Worm (Caenorhabditis elegans) whole organism, L3 larva: Measurements from ENCODE around the gene C17G1.2.

Experiments used
- R02D3.7 ChIP-seq: fragments of 150-350 bp; optimal IDR thresholded peaks from 2 replicates; lab custom pipeline; 2014; ENCODE audit warnings: missing biosample characterization, missing genetic modification characterization
- ZK546.5 ChIP-seq: sonication (generic microtip); optimal IDR thresholded peaks from 2 replicates; lab custom pipeline; 2017; ENCODE audit warnings: missing biosample characterization, missing genetic modification characterization
- aly-2 ChIP-seq: fragments of 150-350 bp; optimal IDR thresholded peaks from 2 replicates; lab custom pipeline; 2014; ENCODE audit warnings: missing biosample characterization, missing genetic modification characterization
- ama-1 ChIP-seq: fragments of 150-350 bp; optimal IDR thresholded peaks from 2 replicates; lab custom pipeline; 2018
- ceh-16 ChIP-seq: sonication (generic microtip); optimal IDR thresholded peaks from 2 replicates; lab custom pipeline; 2017; ENCODE audit warnings: missing biosample characterization, missing genetic modification characterization
- ceh-82 ChIP-seq: fragments of 150-350 bp; optimal IDR thresholded peaks from 2 replicates; lab custom pipeline; 2014; ENCODE audit warnings: missing biosample characterization, missing genetic modification characterization
- ceh-9 ChIP-seq: sonication (generic microtip); optimal IDR thresholded peaks from 2 replicates; lab custom pipeline; 2018; ENCODE audit warnings: missing biosample characterization, missing genetic modification characterization
- egl-5 ChIP-seq: fragments of 150-350 bp; optimal IDR thresholded peaks from 2 replicates; lab custom pipeline; 2017; ENCODE audit warnings: missing biosample characterization, missing genetic modification reagents, missing genetic modification characterization, inconsistent platforms
- elt-2 ChIP-seq: sonication (generic microtip); optimal IDR thresholded peaks from 2 replicates; lab custom pipeline; 2016; ENCODE audit warnings: missing genetic modification reagents, mild to moderate bottlenecking, missing genetic modification characterization, missing compliant biosample characterization
- elt-3 ChIP-seq, 3 experiments: fragments of 150-350 bp in 1 of 3; sonication (generic microtip) in 2 of 3; optimal IDR thresholded peaks; 2 replicates in 2 of 3; 4 replicates in 1 of 3; lab custom pipeline; 2014 to 2017; ENCODE audit warnings: missing biosample characterization in 3 of 3, missing genetic modification characterization in 3 of 3
- eor-1 ChIP-seq, 2 experiments: fragments of 150-350 bp; optimal IDR thresholded peaks; 2 replicates each; lab custom pipeline; 2014 to 2018; ENCODE audit warnings: missing biosample characterization in 2 of 2, missing genetic modification characterization in 2 of 2
- fkh-10 ChIP-seq: sonication (generic microtip); optimal IDR thresholded peaks from 2 replicates; lab custom pipeline; 2017; ENCODE audit warnings: missing biosample characterization, missing genetic modification reagents, missing genetic modification characterization
- fos-1 ChIP-seq: fragments of 150-350 bp; optimal IDR thresholded peaks from 2 replicates; lab custom pipeline; 2014; ENCODE audit warnings: missing biosample characterization, missing genetic modification characterization
- hmg-11 ChIP-seq: sonication (generic microtip); optimal IDR thresholded peaks from 2 replicates; lab custom pipeline; 2016; ENCODE audit warnings: missing genetic modification characterization, missing compliant biosample characterization
- lin-15B ChIP-seq: fragments of 150-350 bp; optimal IDR thresholded peaks from 2 replicates; lab custom pipeline; 2014; ENCODE audit warnings: missing biosample characterization, missing genetic modification characterization
- lin-39 ChIP-seq: fragments of 150-350 bp; optimal IDR thresholded peaks from 2 replicates; lab custom pipeline; 2018; ENCODE audit warnings: missing biosample characterization, missing genetic modification reagents, missing genetic modification characterization
- lsy-12 ChIP-seq: sonication (generic microtip); optimal IDR thresholded peaks from 2 replicates; lab custom pipeline; 2016; ENCODE audit warnings: mild to moderate bottlenecking, missing genetic modification characterization, missing compliant biosample characterization
- mml-1 ChIP-seq: fragments of 150-350 bp; sonication (generic microtip); optimal IDR thresholded peaks from 3 replicates; lab custom pipeline; 2014; ENCODE audit warnings: missing biosample characterization, missing genetic modification characterization
- nfya-1 ChIP-seq: sonication (generic microtip); optimal IDR thresholded peaks from 2 replicates; lab custom pipeline; 2017; ENCODE audit warnings: missing genetic modification characterization, mild to moderate bottlenecking, missing compliant biosample characterization, antibody characterized with exemption, moderate library complexity; ENCODE audit not compliant: insufficient read depth
- nhr-11 ChIP-seq: fragments of 150-350 bp; optimal IDR thresholded peaks from 2 replicates; lab custom pipeline; 2014; ENCODE audit warnings: missing biosample characterization, missing genetic modification characterization
- nhr-23 ChIP-seq: fragments of 150-350 bp; optimal IDR thresholded peaks from 2 replicates; lab custom pipeline; 2014; ENCODE audit warnings: missing biosample characterization, missing genetic modification reagents, missing genetic modification characterization
- nhr-25 ChIP-seq: sonication (generic microtip); optimal IDR thresholded peaks from 2 replicates; lab custom pipeline; 2017; ENCODE audit warnings: missing biosample characterization, missing genetic modification characterization
- nhr-28 ChIP-seq: fragments of 150-350 bp; optimal IDR thresholded peaks from 2 replicates; lab custom pipeline; 2014; ENCODE audit warnings: missing biosample characterization, missing genetic modification characterization
- nhr-43 ChIP-seq: sonication (generic microtip); optimal IDR thresholded peaks from 2 replicates; lab custom pipeline; 2016; ENCODE audit warnings: mild to moderate bottlenecking, missing genetic modification characterization, missing compliant biosample characterization; ENCODE audit not compliant: poor library complexity, severe bottlenecking
- nhr-67 ChIP-seq: fragments of 150-350 bp; optimal IDR thresholded peaks from 2 replicates; lab custom pipeline; 2014; ENCODE audit warnings: missing biosample characterization, missing genetic modification characterization
- nhr-77 ChIP-seq: fragments of 150-350 bp; optimal IDR thresholded peaks from 2 replicates; lab custom pipeline; 2014; ENCODE audit warnings: missing biosample characterization, missing genetic modification characterization
- pha-4 ChIP-seq: fragments of 150-350 bp; optimal IDR thresholded peaks from 2 replicates; lab custom pipeline; 2014; ENCODE audit warnings: missing biosample characterization, missing genetic modification reagents, missing genetic modification characterization
- pqm-1 ChIP-seq: fragments of 150-350 bp; optimal IDR thresholded peaks from 2 replicates; lab custom pipeline; 2017; ENCODE audit warnings: missing biosample characterization, missing genetic modification characterization, inconsistent platforms
- sea-2 ChIP-seq: fragments of 150-350 bp; sonication (generic microtip); optimal IDR thresholded peaks from 4 replicates; lab custom pipeline; 2014; ENCODE audit warnings: missing biosample characterization, missing genetic modification reagents, missing genetic modification characterization
- skn-1 ChIP-seq: fragments of 150-350 bp; optimal IDR thresholded peaks from 2 replicates; lab custom pipeline; 2014; ENCODE audit warnings: missing biosample characterization, missing genetic modification characterization
- unc-62 ChIP-seq: fragments of 150-350 bp; sonication (generic microtip); optimal IDR thresholded peaks from 4 replicates; lab custom pipeline; 2014; ENCODE audit warnings: missing biosample characterization, missing genetic modification reagents, missing genetic modification characterization
- ztf-11 ChIP-seq: fragments of 150-350 bp; optimal IDR thresholded peaks from 2 replicates; lab custom pipeline; 2014; ENCODE audit warnings: missing biosample characterization, missing genetic modification characterization
- ztf-4 ChIP-seq: fragments of 150-350 bp; optimal IDR thresholded peaks from 2 replicates; lab custom pipeline; 2014; ENCODE audit warnings: missing biosample characterization, missing genetic modification characterization

The C17G1.2 gene

DNA sequence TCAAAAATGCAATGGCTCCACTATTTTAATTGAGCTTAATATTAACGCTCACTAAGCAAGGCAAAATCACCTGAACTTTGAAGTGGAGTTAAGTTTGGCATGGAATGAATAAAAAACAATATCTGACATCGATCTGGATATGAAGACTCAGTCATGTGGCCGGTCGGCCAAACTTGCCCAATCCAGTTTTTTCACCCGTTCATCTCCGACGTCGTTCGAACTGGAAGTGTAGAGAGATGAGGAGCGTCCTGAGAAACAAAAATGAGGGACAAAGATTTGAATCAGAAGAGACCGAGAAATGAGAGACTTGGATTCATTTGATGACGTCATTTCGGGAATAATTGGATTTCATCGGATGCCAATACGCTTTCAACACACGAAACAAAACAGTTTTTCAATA, 16.7 kb downstream of the C17G1.2 start:
- TF ChIP-seq elt-3 (tag; optimal IDR thresholded peaks at IDR 0.05; lab: Kevin White, UChicago) = no peak
- TF ChIP-seq nhr-43 = peak; percentile 20
- no peak for TF ChIP-seq eor-1 (tag; optimal IDR thresholded peaks at IDR 0.05; lab: Kevin White, UChicago)
- TF ChIP-seq nhr-11 (tag; lab: Kevin White, UChicago) = no peak
- no peak for TF ChIP-seq sea-2
- TF ChIP-seq egl-5 (tag; lab: Kevin White, UChicago) = peak; percentile 45
- no peak for TF ChIP-seq ZK546.5 (tag; lab: Kevin White, UChicago)
- no peak for TF ChIP-seq fos-1 (tag; lab: Kevin White, UChicago)
- TF ChIP-seq fkh-10 (GFP tag; lab: Kevin White, UChicago) = no peak
- TF ChIP-seq R02D3.7 (tag; lab: Kevin White, UChicago) = no peak
- no peak for TF ChIP-seq nhr-77 (tag; lab: Kevin White, UChicago)
- TF ChIP-seq ceh-9 (tag; lab: Kevin White, UChicago) = no peak
- TF ChIP-seq nhr-23 (tag; lab: Kevin White, UChicago) = peak; percentile 34
- peak; percentile 73 for TF ChIP-seq nhr-25 (tag; lab: Kevin White, UChicago)
- TF ChIP-seq aly-2 (tag; lab: Kevin White, UChicago) = no peak
- TF ChIP-seq ztf-11 = no peak
- no peak for TF ChIP-seq ztf-4
- TF ChIP-seq ceh-82 = no peak
- TF ChIP-seq skn-1 (tag; lab: Kevin White, UChicago) = no peak
- TF ChIP-seq lin-15B (tag; lab: Kevin White, UChicago) = no peak
- no peak for TF ChIP-seq lsy-12 (tag; lab: Kevin White, UChicago)
- TF ChIP-seq hmg-11 (tag; lab: Kevin White, UChicago) = no peak
- TF ChIP-seq nhr-67 = no peak
- no peak for TF ChIP-seq elt-2 (tag; lab: Kevin White, UChicago)

DNA sequence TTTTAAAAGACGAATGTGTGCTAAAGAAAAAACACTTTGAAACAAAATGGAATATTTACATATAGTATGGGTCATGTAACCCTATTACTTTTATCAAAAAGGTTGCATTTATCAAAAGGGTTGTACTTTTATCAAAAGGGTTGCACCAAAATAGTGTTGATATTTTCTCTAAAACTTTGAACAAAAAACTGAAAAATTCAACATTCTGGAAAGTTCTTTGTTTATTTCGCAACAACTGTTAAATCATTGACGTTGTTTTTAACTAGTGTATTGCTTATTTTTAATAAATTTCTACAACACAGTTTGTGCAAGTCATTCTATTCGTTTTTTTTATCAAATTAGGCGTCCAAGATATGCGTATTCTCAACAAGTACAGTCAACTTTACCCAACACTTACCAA, 17.2 kb downstream of the C17G1.2 start, which contains the start of the genes C17G1.5 and C17G1.14:
Gene C17G1.5 (plus strand): TSS at position 266 of the 400 bp plus-strand sequence.
Gene C17G1.14 (plus strand): TSS at position 277 of the 400 bp plus-strand sequence.
- no peak for TF ChIP-seq skn-1 (tag; lab: Kevin White, UChicago)
- TF ChIP-seq R02D3.7 (tag; lab: Kevin White, UChicago) = no peak
- TF ChIP-seq ama-1 (lab: Kevin White, UChicago) = no peak
- TF ChIP-seq elt-2 (tag; lab: Kevin White, UChicago) = peak; percentile 2
- peak; percentile 7 for TF ChIP-seq pha-4 (tag; lab: Kevin White, UChicago)
- TF ChIP-seq mml-1 (tag; lab: Kevin White, UChicago) = no peak
- no peak for TF ChIP-seq elt-3 (tag; optimal IDR thresholded peaks at IDR 0.05; lab: Kevin White, UChicago)
- TF ChIP-seq fos-1 (tag; lab: Kevin White, UChicago) = no peak
- TF ChIP-seq nhr-23 (tag; lab: Kevin White, UChicago) = no peak
- TF ChIP-seq ceh-9 (tag; lab: Kevin White, UChicago) = no peak
- no peak for TF ChIP-seq fkh-10 (GFP tag; lab: Kevin White, UChicago)
- TF ChIP-seq, all 47 proteins: peak for 2

DNA sequence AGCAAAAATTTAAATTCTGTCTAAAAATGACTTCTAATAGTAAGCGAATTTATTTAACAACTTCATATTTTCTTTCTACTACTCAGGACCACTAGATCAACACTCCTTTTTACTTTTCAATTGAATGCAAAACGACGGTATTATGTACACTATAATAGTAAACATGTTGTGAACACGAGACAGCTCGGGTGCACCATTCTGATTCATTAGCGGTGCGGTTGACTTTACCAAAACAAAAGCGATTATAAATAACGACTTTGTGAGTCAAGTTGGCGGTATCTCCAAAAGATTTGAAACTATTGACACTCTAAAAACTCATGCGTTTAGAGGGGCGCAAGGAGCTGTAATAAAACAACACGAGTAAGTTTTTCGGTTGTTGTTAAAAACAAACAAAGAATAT, 19.2 kb downstream of the C17G1.2 start:
- TF ChIP-seq unc-62 (GFP tag; lab: Kevin White, UChicago) = no peak
- TF ChIP-seq pha-4 (tag; lab: Kevin White, UChicago) = peak; percentile 74

DNA sequence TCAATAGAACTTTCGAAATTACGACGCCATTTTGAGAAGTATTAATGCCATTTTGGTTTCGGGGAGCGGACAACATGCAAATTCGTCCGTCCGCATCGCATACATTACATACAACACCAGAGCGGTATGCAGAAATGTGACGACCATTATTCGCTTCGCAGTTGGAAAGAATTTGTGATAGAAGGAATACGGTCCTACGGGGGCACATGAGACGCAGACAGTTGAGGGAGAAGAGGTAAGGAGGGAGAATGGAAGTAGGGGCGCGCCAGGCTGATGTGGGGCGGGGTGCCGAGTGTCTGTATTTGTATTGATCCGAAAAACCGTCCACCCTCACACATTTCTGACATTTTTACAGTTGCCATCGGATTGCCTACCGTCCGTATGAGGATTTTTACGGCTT, 20.0 kb downstream of the C17G1.2 start:
- TF ChIP-seq hmg-11 (tag; lab: Kevin White, UChicago) (peak; percentile 13), sea-2 (no peak), nhr-23 (tag; lab: Kevin White, UChicago) (no peak), pha-4 (tag; lab: Kevin White, UChicago) (no peak), nhr-25 (tag; lab: Kevin White, UChicago) (peak; percentile 31), ZK546.5 (tag; lab: Kevin White, UChicago) (no peak), ceh-16 (tag; lab: Kevin White, UChicago) (no peak)

DNA sequence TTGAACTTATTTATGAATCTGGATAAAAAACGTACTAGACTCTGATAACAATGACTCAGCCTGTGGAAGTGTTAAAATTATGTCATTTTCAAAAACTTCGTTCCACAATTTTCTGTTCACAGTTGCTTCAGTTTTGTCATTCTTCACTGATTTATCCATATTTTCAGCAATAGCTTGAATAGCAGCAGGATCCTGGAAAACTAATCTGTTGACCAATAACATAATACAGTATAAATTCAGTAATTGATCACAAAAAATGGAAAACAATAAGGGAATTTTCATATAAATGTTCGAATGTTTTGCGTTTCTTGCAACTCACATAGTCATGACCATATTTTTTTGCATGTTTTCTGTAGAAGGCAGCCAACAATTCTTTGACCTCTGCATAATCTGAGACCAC, 27.2 kb downstream of the C17G1.2 start:
- TF ChIP-seq ztf-11 (no peak), ama-1 (lab: Kevin White, UChicago) (no peak), ceh-16 (tag; lab: Kevin White, UChicago) (no peak), ceh-82 (no peak), nhr-77 (tag; lab: Kevin White, UChicago) (no peak), sea-2 (no peak)

DNA sequence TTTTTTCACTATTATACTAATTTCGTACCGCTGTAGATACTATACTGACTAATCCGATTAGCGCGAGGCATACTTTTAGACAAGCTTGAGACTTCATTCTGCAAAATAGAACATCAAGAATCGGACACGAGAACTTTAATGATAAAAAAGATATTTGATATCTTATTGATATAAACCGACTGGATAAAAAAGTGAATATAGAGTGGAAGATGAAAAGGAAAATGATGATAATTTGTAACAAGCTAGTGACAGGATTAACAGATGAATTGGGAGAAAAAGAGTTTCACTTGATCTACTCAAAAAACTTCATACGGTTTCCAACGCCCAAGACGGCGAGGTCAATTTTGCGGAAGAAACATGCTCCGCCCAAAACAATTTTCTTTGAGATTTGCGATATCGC, 27.6 kb downstream of the C17G1.2 start, which contains the start of gene nas-37:
Gene nas-37 (minus strand): TSS at position 101 of the 400 bp plus-strand sequence.
- TF ChIP-seq mml-1 (tag; lab: Kevin White, UChicago) = no peak
- TF ChIP-seq lin-39 (tag; lab: Kevin White, UChicago) = no peak
- no peak for TF ChIP-seq nhr-43
- TF ChIP-seq elt-2 (tag; lab: Kevin White, UChicago) = no peak
- TF ChIP-seq pqm-1 = no peak
- TF ChIP-seq nfya-1 = no peak
- TF ChIP-seq nhr-23 (tag; lab: Kevin White, UChicago) = no peak
- no peak for TF ChIP-seq ztf-11
- no peak for TF ChIP-seq ceh-82
- no peak for TF ChIP-seq nhr-28 (tag; lab: Kevin White, UChicago)
- no peak for TF ChIP-seq eor-1 (tag; optimal IDR thresholded peaks at IDR 0.05; lab: Kevin White, UChicago)
- TF ChIP-seq, all 47 proteins: peak for 0
